Fruit fly (Drosophila melanogaster) S2 (cell line): ENCODE data around the gene CG34298.

Experiments used
- CG8478 ChIP-seq: fragments of >200 bp; optimal IDR thresholded peaks from 2 replicates; lab custom pipeline; 2018
- CTCF ChIP-seq, 2 experiments: fragments of >200 bp; optimal IDR thresholded peaks; 2 replicates each; lab custom pipeline; 2018

DNA sequence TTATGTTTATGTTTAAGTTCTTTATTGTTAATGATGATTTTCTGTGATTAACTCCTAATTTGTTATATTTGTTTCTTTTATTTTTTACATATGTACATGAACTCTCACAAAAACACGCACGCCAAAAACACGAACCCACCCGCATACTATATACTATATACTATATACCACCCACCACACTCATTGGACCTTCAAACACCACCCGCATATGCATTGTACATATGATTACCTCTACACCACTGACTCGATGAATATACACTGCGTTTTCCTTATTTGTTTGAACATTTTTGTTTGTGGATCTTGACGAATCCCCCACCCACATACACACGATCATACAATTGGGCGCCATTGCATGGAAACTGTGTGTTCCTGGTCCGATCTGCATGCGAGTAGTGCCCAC lies 32.7 kb downstream of the CG34298 start:
- TF ChIP-seq CG8478 (lab: Kevin White, UChicago), result no peak
- no peak for TF ChIP-seq CTCF (optimal IDR thresholded peaks at IDR 0.05; lab: Kevin White, UChicago)
